Worm (Caenorhabditis elegans) whole organism, dauer: Measurements from ENCODE around the gene gsto-1.
"Not testable (repeated sequence)": the region's sequence is repeated elsewhere in the genome, so short reads cannot be mapped to it uniquely, and the experiment has no call there.

Source experiments
- unc-62 ChIP-seq: sonication (generic microtip); optimal IDR thresholded peaks from 2 replicates; lab custom pipeline; 2017; ENCODE audit warnings: missing biosample characterization, missing genetic modification reagents, missing genetic modification characterization

The gsto-1 gene

ce11 chrIII:7946968-7947491, at the start of gene gsto-1:
Gene gsto-1 (minus strand): TSS chrIII:7947018.
- TF ChIP-seq unc-62 (GFP tag; lab: Kevin White, UChicago), result no peak

- TF ChIP-seq unc-62 (GFP tag; lab: Kevin White, UChicago), result no peak
These were observed 49.5 kb upstream of the gsto-1 start, which contains the start of gene npr-17 for ce11 chrIII:7996353-7996752. Gene npr-17 (minus strand): TSS chrIII:7996453.

- no peak for TF ChIP-seq unc-62 (GFP tag; lab: Kevin White, UChicago)
These were observed 39.9 kb upstream of the gsto-1 start, which contains the start of gene hrpk-2 for ce11 chrIII:7986585-7987171. Gene hrpk-2 (plus strand): TSS chrIII:7987121.

DNA sequence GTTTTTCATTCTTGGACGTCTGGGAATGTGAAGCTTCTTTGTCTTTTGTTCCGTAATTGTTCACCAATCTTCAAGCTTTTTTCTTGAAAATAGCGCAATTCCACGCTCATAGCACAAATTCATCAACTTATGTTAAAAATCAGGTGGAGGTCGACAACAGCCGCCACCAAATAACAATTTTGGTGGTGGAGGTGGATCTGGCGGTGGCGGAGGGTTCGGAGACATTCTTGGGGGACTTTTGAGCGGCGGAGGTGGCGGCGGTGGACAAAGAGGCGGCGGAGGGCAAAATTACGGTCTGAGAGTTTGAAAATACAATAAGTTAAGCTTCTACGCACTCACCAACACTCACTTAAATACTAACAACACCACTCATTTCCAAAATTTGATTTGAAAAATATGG, 35.1 kb upstream of the gsto-1 start:
- no peak for TF ChIP-seq unc-62 (GFP tag; lab: Kevin White, UChicago)

DNA sequence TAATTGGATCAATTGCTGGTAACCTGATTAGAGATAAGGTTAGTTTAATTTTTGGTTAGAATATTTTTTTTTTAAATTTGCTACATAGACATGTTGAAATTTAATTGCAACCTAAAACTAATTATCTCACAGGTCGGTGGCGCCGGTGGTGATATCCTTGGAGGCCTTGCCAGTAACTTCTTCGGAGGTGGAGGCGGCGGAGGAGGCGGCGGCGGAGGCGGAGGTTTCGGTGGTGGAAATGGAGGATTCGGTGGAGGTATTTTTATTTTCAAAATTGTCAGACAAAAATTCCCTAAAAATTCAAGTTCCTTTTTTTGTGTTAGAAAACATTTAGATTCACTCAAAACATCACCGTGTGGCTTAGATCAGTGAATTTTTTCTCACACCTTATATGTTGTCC, 34.4 kb upstream of the gsto-1 start:
- no peak for TF ChIP-seq unc-62 (GFP tag; lab: Kevin White, UChicago)

DNA sequence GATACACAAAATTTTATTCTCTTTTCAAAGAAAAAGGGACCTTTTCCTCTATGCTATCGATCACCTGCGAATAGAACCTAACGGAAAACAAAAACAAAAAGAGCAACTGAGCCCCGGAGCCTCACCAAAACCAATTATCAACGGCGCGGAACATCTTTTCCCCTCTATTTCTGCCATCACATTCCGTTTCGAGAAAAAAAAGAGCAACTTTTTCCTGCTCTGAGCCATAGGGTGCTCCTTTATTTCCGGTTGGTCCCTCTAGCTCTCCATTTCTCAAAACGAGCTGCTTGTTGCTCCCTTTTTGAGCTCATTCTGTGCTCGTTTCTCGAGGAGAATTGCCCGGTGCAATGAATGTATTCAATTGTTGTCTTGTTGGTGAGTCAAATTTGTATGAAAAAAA, 32.8 kb upstream of the gsto-1 start, which contains the start of gene clp-1:
Gene clp-1, plus strand, starts transcription at position 301 of the 400 bp plus-strand sequence.
- TF ChIP-seq unc-62 (GFP tag; lab: Kevin White, UChicago), result no peak

ce11 chrIII:7978723-7979122, 31.9 kb upstream of the gsto-1 start:
- TF ChIP-seq unc-62 (GFP tag; lab: Kevin White, UChicago), result no peak

DNA sequence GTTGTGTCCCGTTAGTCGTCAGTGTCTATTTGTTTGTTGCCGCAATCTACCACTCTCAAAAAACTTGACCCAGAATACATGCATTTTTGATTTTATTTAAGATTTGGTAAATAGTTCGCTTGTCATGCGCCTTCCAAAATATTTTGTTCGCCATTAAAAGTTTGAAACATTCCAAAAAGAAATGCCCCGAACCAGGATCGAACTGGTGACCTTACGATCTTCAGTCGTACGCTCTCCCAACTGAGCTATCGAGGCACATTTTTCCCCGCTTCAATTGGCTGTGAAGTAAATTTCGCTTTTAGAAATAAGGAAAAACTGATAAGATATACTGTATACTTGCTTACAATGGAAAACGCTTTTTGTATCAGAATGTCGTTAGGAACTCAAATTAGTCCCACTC, 31.5 kb upstream of the gsto-1 start:
- no peak for TF ChIP-seq unc-62 (GFP tag; lab: Kevin White, UChicago)

DNA sequence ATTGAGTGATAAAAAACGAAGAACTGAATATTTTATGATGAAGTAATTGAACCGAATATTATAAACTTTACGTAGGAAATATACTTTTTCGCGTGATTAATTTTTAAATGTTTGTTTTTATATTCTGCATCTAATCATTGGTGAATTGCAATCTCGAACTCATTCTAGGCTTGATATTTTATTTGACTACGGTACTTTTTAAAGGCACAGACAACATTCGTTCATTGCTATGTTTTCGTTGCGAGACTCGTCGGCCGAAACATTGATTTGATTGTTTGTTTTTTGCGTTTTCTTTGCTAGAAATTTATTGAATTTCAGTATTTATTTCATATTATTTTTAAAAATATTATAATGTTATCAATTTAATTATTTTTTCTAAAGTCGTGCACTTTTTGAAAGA, 31.0 kb upstream of the gsto-1 start, which contains the start of gene C06G4.4:
Gene C06G4.4, minus strand, starts transcription at position 36 of the 400 bp plus-strand sequence.
- no peak for TF ChIP-seq unc-62 (GFP tag; lab: Kevin White, UChicago)

ce11 chrIII:7977224-7977623, 30.4 kb upstream of the gsto-1 start:
- no peak for TF ChIP-seq unc-62 (GFP tag; lab: Kevin White, UChicago)

- no peak for TF ChIP-seq unc-62 (GFP tag; lab: Kevin White, UChicago)
These were observed 27.3 kb upstream of the gsto-1 start for ce11 chrIII:7973968-7974607.

DNA sequence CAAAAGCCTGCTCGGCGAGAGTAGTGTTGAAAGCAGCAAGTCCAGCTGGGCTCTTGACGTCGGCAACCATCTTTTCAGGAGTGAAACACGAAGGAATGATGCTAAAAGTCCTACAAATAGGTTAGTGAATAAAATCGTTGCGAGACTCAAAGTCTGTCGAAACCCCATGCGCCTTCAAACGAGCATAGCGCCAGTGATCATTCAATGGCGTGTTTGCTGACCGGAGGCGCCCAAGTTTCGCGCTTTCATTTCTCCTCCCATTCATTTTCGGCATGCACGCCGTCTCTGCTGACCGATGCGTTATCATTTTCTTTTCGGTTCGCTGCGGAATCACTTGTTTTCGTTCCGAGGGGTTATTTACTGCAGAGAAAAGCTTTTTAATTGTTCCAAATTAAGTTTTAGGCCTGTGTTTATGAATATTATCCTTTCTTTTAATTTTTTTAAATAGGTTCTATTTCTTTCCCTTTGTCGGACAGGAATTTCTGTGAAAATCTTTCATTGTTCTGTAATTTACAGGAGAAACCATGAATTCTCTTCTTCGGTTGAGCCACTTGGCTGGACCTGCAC, 26.5 kb upstream of the gsto-1 start, which contains the start of the genes eef-1B.1 and aco-2:
Gene eef-1B.1, minus strand, starts transcription at position 186 of the 567 bp plus-strand sequence.
Gene aco-2, plus strand, starts transcription at position 517 of the 567 bp plus-strand sequence.
- TF ChIP-seq unc-62 (GFP tag; lab: Kevin White, UChicago), result no peak

- TF ChIP-seq unc-62 (GFP tag; lab: Kevin White, UChicago), result no peak
These were observed 25.9 kb upstream of the gsto-1 start for ce11 chrIII:7972687-7973086.

- TF ChIP-seq unc-62 (GFP tag; lab: Kevin White, UChicago), result no peak
These were observed 25.2 kb upstream of the gsto-1 start, which contains the start of gene F54H12.5 for ce11 chrIII:7972061-7972460. Gene F54H12.5 (minus strand): TSS chrIII:7972161.

ce11 chrIII:7969121-7969520, 22.3 kb upstream of the gsto-1 start, which contains the start of the genes F54H12.8 and F54H12.7:
Gene F54H12.8 (minus strand): TSS chrIII:7969221.
Gene F54H12.7 (plus strand): TSS chrIII:7969349.
- no peak for TF ChIP-seq unc-62 (GFP tag; lab: Kevin White, UChicago)

DNA sequence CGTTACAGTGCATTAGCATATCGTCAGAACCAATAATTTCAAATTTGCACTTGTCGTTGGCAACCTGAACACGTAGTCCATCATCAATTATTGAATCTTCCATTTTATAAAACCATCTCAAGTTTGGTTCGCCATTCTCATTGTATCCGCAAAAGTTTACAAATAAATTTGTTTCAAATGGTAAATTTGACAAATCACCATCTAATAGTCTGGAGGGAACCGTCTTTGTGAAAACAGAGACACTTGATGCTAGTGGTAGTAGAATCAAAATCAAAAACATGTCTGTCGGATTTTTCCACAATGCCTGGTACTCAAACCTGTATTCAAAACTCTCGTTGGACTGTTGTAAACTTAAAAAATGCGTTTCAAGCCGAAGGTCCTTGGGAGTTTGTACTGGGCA, 17.5 kb upstream of the gsto-1 start, which contains the start of gene F54H12.2:
Gene F54H12.2, plus strand, starts transcription at position 301 of the 400 bp plus-strand sequence.
- not testable (repeated sequence) for TF ChIP-seq unc-62 (GFP tag; lab: Kevin White, UChicago)
